Fruit fly (Drosophila melanogaster) whole organism, embryonic: Measurements from ENCODE around the gene Tim17b1.
A peak's percentile ranks its signal among the peaks of the same experiment; 100 is the strongest.

Experiments used
- BtbVII ChIP-seq: fragments of 200-800 bp; sonication (Bioruptor generic); optimal IDR thresholded peaks from 3 replicates; lab custom pipeline; 2017; ENCODE audit warnings: missing biosample characterization, mild to moderate bottlenecking, missing genetic modification characterization
- C15 ChIP-seq: fragments of 200-800 bp; sonication (Bioruptor generic); IDR thresholded peaks from 3 replicates; pipeline ENCODE4 v1.3.6; 2022; ENCODE audit warnings: missing biosample characterization, missing genetic modification characterization
- CG10267 ChIP-seq: fragments of 200-800 bp; sonication (Bioruptor generic); optimal IDR thresholded peaks from 2 replicates; lab custom pipeline; 2018; ENCODE audit warnings: missing biosample characterization, mild to moderate bottlenecking, missing genetic modification characterization, moderate library complexity
- CG1233 ChIP-seq: fragments of 200-800 bp; sonication (Bioruptor generic); optimal IDR thresholded peaks from 4 replicates; lab custom pipeline; 2018; ENCODE audit warnings: missing biosample characterization, mild to moderate bottlenecking, missing genetic modification characterization
- CG12659 ChIP-seq: fragments of 200-800 bp; sonication (Bioruptor generic); optimal IDR thresholded peaks from 3 replicates; lab custom pipeline; 2017; ENCODE audit warnings: mild to moderate bottlenecking, missing biosample characterization, missing genetic modification reagents, missing genetic modification characterization
- CG13287 ChIP-seq: fragments of 200-800 bp; sonication (Bioruptor generic); IDR thresholded peaks from 2 replicates; pipeline ENCODE4 v1.3.6; 2022; ENCODE audit warnings: missing biosample characterization, missing genetic modification characterization; ENCODE audit not compliant: partially characterized antibody
- CG14965 ChIP-seq: fragments of 200-800 bp; sonication (Bioruptor generic); optimal IDR thresholded peaks from 2 replicates; lab custom pipeline; 2016; ENCODE audit warnings: missing biosample characterization, missing genetic modification characterization, borderline replicate concordance
- CG15696 ChIP-seq: fragments of 200-800 bp; sonication (Bioruptor generic); optimal IDR thresholded peaks from 2 replicates; lab custom pipeline; 2019; ENCODE audit warnings: missing biosample characterization, mild to moderate bottlenecking, missing genetic modification characterization, moderate library complexity
- CG1832 ChIP-seq: fragments of 200-800 bp; sonication (Bioruptor generic); optimal IDR thresholded peaks from 2 replicates; lab custom pipeline; 2017; ENCODE audit warnings: missing biosample characterization, mild to moderate bottlenecking, missing genetic modification characterization, inconsistent platforms
- CG2116 ChIP-seq: fragments of 200-800 bp; sonication (Bioruptor generic); optimal IDR thresholded peaks from 3 replicates; lab custom pipeline; 2018; ENCODE audit warnings: missing biosample characterization, mild to moderate bottlenecking, missing genetic modification characterization
- CG2678 ChIP-seq: fragments of 200-800 bp; sonication (Bioruptor generic); optimal IDR thresholded peaks from 3 replicates; lab custom pipeline; 2019; ENCODE audit warnings: missing biosample characterization, mild to moderate bottlenecking, missing genetic modification characterization, moderate library complexity
- CG30020 ChIP-seq: fragments of 200-800 bp; optimal IDR thresholded peaks from 2 replicates; lab custom pipeline; 2019; ENCODE audit warnings: missing biosample characterization, mild to moderate bottlenecking, missing genetic modification characterization, moderate library complexity
- CG31388 ChIP-seq: fragments of 200-800 bp; sonication (Bioruptor generic); optimal IDR thresholded peaks from 2 replicates; lab custom pipeline; 2016; ENCODE audit warnings: missing biosample characterization, missing genetic modification characterization
- CG32532 ChIP-seq: fragments of 200-800 bp; sonication (Bioruptor generic); IDR thresholded peaks from 2 replicates; pipeline ENCODE4 v1.3.6; 2022; ENCODE audit warnings: missing biosample characterization, missing genetic modification characterization
- CG32767 ChIP-seq: fragments of 200-800 bp; sonication (Bioruptor generic); IDR thresholded peaks from 2 replicates; pipeline ENCODE4 v1.3.6; 2022; ENCODE audit warnings: missing biosample characterization, missing genetic modification characterization
- CG32772 ChIP-seq: fragments of 200-800 bp; sonication (Bioruptor generic); IDR thresholded peaks from 2 replicates; pipeline ENCODE4 v1.3.6; 2022; ENCODE audit warnings: missing biosample characterization, missing genetic modification characterization
- CG3847 ChIP-seq: fragments of 200-800 bp; sonication (Bioruptor generic); IDR thresholded peaks from 2 replicates; pipeline ENCODE4 v1.3.6; 2022; ENCODE audit warnings: missing biosample characterization, missing genetic modification characterization
- CG7839 ChIP-seq: fragments of 200-800 bp; sonication (Bioruptor generic); optimal IDR thresholded peaks from 3 replicates; lab custom pipeline; 2018; ENCODE audit warnings: missing biosample characterization, mild to moderate bottlenecking, missing genetic modification characterization, moderate library complexity
- CG7963 ChIP-seq: fragments of 200-800 bp; sonication (Bioruptor generic); IDR thresholded peaks from 3 replicates; pipeline ENCODE4 v1.3.6; 2022; ENCODE audit warnings: missing biosample characterization, missing genetic modification characterization; ENCODE audit not compliant: partially characterized antibody
- CG7987 ChIP-seq: fragments of 200-800 bp; sonication (Bioruptor generic); optimal IDR thresholded peaks from 2 replicates; lab custom pipeline; 2018; ENCODE audit warnings: missing biosample characterization, mild to moderate bottlenecking, missing genetic modification characterization, moderate library complexity
- CG9876 ChIP-seq: fragments of 200-800 bp; sonication (Bioruptor generic); optimal IDR thresholded peaks from 2 replicates; lab custom pipeline; 2016; ENCODE audit warnings: missing biosample characterization, missing genetic modification characterization
- Dll ChIP-seq: fragments of 200-800 bp; sonication (Bioruptor generic); IDR thresholded peaks from 4 replicates; pipeline ENCODE4 v1.3.6; 2022; ENCODE audit warnings: missing biosample characterization, missing genetic modification characterization; ENCODE audit not compliant: partially characterized antibody
- Hmr ChIP-seq: fragments of 200-800 bp; sonication (Bioruptor generic); optimal IDR thresholded peaks from 3 replicates; lab custom pipeline; 2017; ENCODE audit warnings: mild to moderate bottlenecking, missing biosample characterization, missing genetic modification reagents, missing genetic modification characterization
- Hr3 ChIP-seq: fragments of 200-800 bp; sonication (Bioruptor generic); optimal IDR thresholded peaks from 3 replicates; lab custom pipeline; 2016; ENCODE audit warnings: missing biosample characterization, missing genetic modification characterization
- Mrtf ChIP-seq: fragments of 200-800 bp; sonication (Bioruptor generic); IDR thresholded peaks from 3 replicates; pipeline ENCODE4 v1.3.6; 2022; ENCODE audit warnings: missing biosample characterization, missing genetic modification characterization
- Nf-YB ChIP-seq: fragments of 200-800 bp; sonication (Bioruptor generic); optimal IDR thresholded peaks from 3 replicates; lab custom pipeline; 2019; ENCODE audit warnings: missing biosample characterization, mild to moderate bottlenecking, missing genetic modification characterization, moderate library complexity
- Ravus ChIP-seq: fragments of 200-800 bp; sonication (Bioruptor generic); IDR thresholded peaks from 2 replicates; pipeline ENCODE4 v1.3.6; 2022; ENCODE audit warnings: missing biosample characterization, missing genetic modification characterization
- Rx ChIP-seq: fragments of 200-800 bp; sonication (Bioruptor generic); IDR thresholded peaks from 2 replicates; pipeline ENCODE4 v1.3.6; 2022; ENCODE audit warnings: missing biosample characterization, missing genetic modification characterization
- Trl ChIP-seq, 3 experiments: fragments of >200 bp in 2 of 3; fragments of 200-800 bp in 1 of 3; sonication (Bioruptor generic) in 1 of 3; optimal IDR thresholded peaks; 2 replicates in 1 of 3; 3 replicates in 2 of 3; lab custom pipeline; 2016 to 2017; ENCODE audit warnings: missing biosample characterization in 1 of 3, missing genetic modification characterization in 1 of 3
- ap ChIP-seq: fragments of 200-800 bp; sonication (Bioruptor generic); IDR thresholded peaks from 2 replicates; pipeline ENCODE4 v1.3.6; 2022; ENCODE audit warnings: missing biosample characterization, missing genetic modification characterization
- ase ChIP-seq: fragments of 200-800 bp; sonication (Bioruptor generic); IDR thresholded peaks from 3 replicates; pipeline ENCODE4 v1.3.6; 2022; ENCODE audit warnings: missing biosample characterization, missing genetic modification characterization
- chn ChIP-seq: fragments of 200-800 bp; sonication (Bioruptor generic); optimal IDR thresholded peaks from 2 replicates; lab custom pipeline; 2016; ENCODE audit warnings: missing biosample characterization, missing genetic modification characterization
- dysf ChIP-seq: fragments of 200-800 bp; sonication (Bioruptor generic); IDR thresholded peaks from 3 replicates; pipeline ENCODE4 v1.3.6; 2022; ENCODE audit warnings: missing biosample characterization, missing genetic modification characterization
- eyg ChIP-seq: fragments of 200-800 bp; sonication (Bioruptor generic); optimal IDR thresholded peaks from 3 replicates; lab custom pipeline; 2016; ENCODE audit warnings: missing biosample characterization, missing genetic modification characterization
- gcm ChIP-seq: fragments of 200-800 bp; sonication (Bioruptor generic); optimal IDR thresholded peaks from 2 replicates; lab custom pipeline; 2019; ENCODE audit warnings: missing biosample characterization, mild to moderate bottlenecking, missing genetic modification characterization, moderate library complexity
- her ChIP-seq: fragments of 200-800 bp; sonication (Bioruptor generic); optimal IDR thresholded peaks from 2 replicates; lab custom pipeline; 2016; ENCODE audit warnings: missing biosample characterization, missing genetic modification characterization
- kay ChIP-seq: fragments of 200-800 bp; sonication (Bioruptor generic); optimal IDR thresholded peaks from 2 replicates; lab custom pipeline; 2016; ENCODE audit warnings: missing biosample characterization, missing genetic modification characterization
- lov ChIP-seq, 2 experiments: fragments of 200-800 bp in 1 of 2; fragments of >200 bp in 1 of 2; sonication (Bioruptor generic) in 1 of 2; IDR thresholded peaks in 1 of 2; optimal IDR thresholded peaks in 1 of 2; 2 replicates in 1 of 2; 3 replicates in 1 of 2; pipeline versions ENCODE4 v1.3.6 to Lab custom; 2017 to 2022; ENCODE audit warnings: missing biosample characterization in 1 of 2, missing genetic modification characterization in 1 of 2
- oc ChIP-seq: fragments of 200-800 bp; sonication (Bioruptor generic); optimal IDR thresholded peaks from 2 replicates; lab custom pipeline; 2018; ENCODE audit warnings: missing biosample characterization, mild to moderate bottlenecking, missing genetic modification characterization, moderate library complexity
- odd ChIP-seq: fragments of 200-800 bp; sonication (Bioruptor generic); optimal IDR thresholded peaks from 2 replicates; lab custom pipeline; 2017; ENCODE audit warnings: missing biosample characterization, mild to moderate bottlenecking, missing genetic modification characterization
- pfk ChIP-seq: fragments of 200-800 bp; sonication (Bioruptor generic); optimal IDR thresholded peaks from 2 replicates; lab custom pipeline; 2018; ENCODE audit warnings: missing biosample characterization, mild to moderate bottlenecking, missing genetic modification characterization, moderate library complexity
- pros ChIP-seq: fragments of 200-800 bp; sonication (Bioruptor generic); optimal IDR thresholded peaks from 3 replicates; lab custom pipeline; 2019; ENCODE audit warnings: missing biosample characterization, mild to moderate bottlenecking, missing genetic modification characterization, moderate library complexity
- row ChIP-seq: fragments of 200-800 bp; sonication (Bioruptor generic); IDR thresholded peaks from 3 replicates; pipeline ENCODE4 v1.3.6; 2022; ENCODE audit warnings: missing biosample characterization, missing genetic modification characterization
- sisA ChIP-seq: fragments of 200-800 bp; sonication (Bioruptor generic); IDR thresholded peaks from 2 replicates; pipeline ENCODE4 v1.3.6; 2022; ENCODE audit warnings: missing biosample characterization, missing genetic modification characterization
- tap ChIP-seq: fragments of 200-800 bp; optimal IDR thresholded peaks from 3 replicates; lab custom pipeline; 2019; ENCODE audit warnings: missing biosample characterization, mild to moderate bottlenecking, missing genetic modification characterization, moderate library complexity
- trem ChIP-seq: fragments of 200-800 bp; optimal IDR thresholded peaks from 3 replicates; lab custom pipeline; 2019; ENCODE audit warnings: missing biosample characterization, mild to moderate bottlenecking, missing genetic modification characterization, moderate library complexity
- tup ChIP-seq: fragments of 200-800 bp; sonication (Bioruptor generic); optimal IDR thresholded peaks from 2 replicates; lab custom pipeline; 2016; ENCODE audit warnings: missing biosample characterization, mild to moderate bottlenecking, missing genetic modification characterization, moderate library complexity

Gene Tim17b1

dm6 chr3R:5264251-5265098, 35.5 kb upstream of the Tim17b1 start (continued):
- TF ChIP-seq eyg (GFP tag; lab: Kevin White, UChicago) (no peak), CG14965 (no peak), sisA (no peak), ap (GFP tag; lab: Robert Waterston, UW) (no peak), gcm (GFP tag; lab: Kevin White, UChicago) (no peak), BtbVII (GFP tag; lab: Kevin White, UChicago) (peak; percentile 59), CG12659 (GFP tag; lab: Kevin White, UChicago) (peak; percentile 45), CG10267 (tag; lab: Kevin White, UChicago) (peak; percentile 32), kay (peak; percentile 43), row (GFP tag; lab: Robert Waterston, UW) (peak; percentile 96), CG32532 (GFP tag; lab: Robert Waterston, UW) (peak; percentile 33; the same call in 1 of the 2 replicates), CG7839 (tag; lab: Kevin White, UChicago) (peak; percentile 52), her (GFP tag; lab: Kevin White, UChicago) (peak; percentile 37), oc (tag; lab: Kevin White, UChicago) (no peak), odd (GFP tag; lab: Kevin White, UChicago) (peak; percentile 45), pfk (GFP tag; lab: Kevin White, UChicago) (no peak), CG7963 (no peak), Rx (GFP tag; lab: Robert Waterston, UW) (0 out of 2 replicates have a peak, but pooled peaks have one; percentile 2), Nf-YB (GFP tag; lab: Kevin White, UChicago) (no peak), Mrtf (GFP tag; lab: Robert Waterston, UW) (0 out of 3 replicates have a peak, but pooled peaks have one; percentile 25), CG30020 (tag; lab: Kevin White, UChicago) (peak; percentile 3), CG1832 (no peak), CG2678 (tag; lab: Kevin White, UChicago) (peak; percentile 74), ase (GFP tag; lab: Robert Waterston, UW) (no peak), CG1233 (GFP tag; lab: Kevin White, UChicago) (peak; percentile 23), CG7987 (GFP tag; lab: Kevin White, UChicago) (peak; percentile 0), Hmr (GFP tag; lab: Kevin White, UChicago) (peak; percentile 54), trem (tag; lab: Kevin White, UChicago) (no peak), tap (peak; percentile 40), lov (optimal IDR thresholded peaks at IDR 0.05; lab: Kevin White, UChicago) (no peak), lov (GFP tag; IDR thresholded peaks at IDR 0.05; lab: Robert Waterston, UW) (no peak), Hr3 (GFP tag; lab: Kevin White, UChicago) (no peak), C15 (GFP tag; lab: Robert Waterston, UW) (no peak), tup (GFP tag; lab: Kevin White, UChicago) (no peak), Trl (optimal IDR thresholded peaks at IDR 0.05; lab: Kevin White, UChicago) (peak; percentile 84 to 87), Trl (GFP tag; optimal IDR thresholded peaks at IDR 0.05; lab: Kevin White, UChicago) (peak; percentile 16), dysf (GFP tag; lab: Robert Waterston, UW) (no peak), CG9876 (GFP tag; lab: Kevin White, UChicago) (peak; percentile 45), Ravus (GFP tag; lab: Robert Waterston, UW) (no peak), pros (GFP tag; lab: Kevin White, UChicago) (no peak), CG32767 (GFP tag; lab: Robert Waterston, UW) (no peak), CG15696 (peak; percentile 9), CG32772 (GFP tag; lab: Robert Waterston, UW) (no peak), CG2116 (GFP tag; lab: Kevin White, UChicago) (peak; percentile 32), CG13287 (GFP tag; lab: Robert Waterston, UW) (peak; percentile 26; the same call in 1 of the 2 replicates), CG31388 (GFP tag; lab: Kevin White, UChicago) (no peak), chn (no peak), CG3847 (GFP tag; lab: Robert Waterston, UW) (0 out of 2 replicates have a peak, but pooled peaks have one; percentile 27), Dll (GFP tag; lab: Robert Waterston, UW) (0 out of 4 replicates have a peak, but pooled peaks have one; percentile 8)
